Fruit fly (Drosophila melanogaster): ENCODE data around the gene CG9500.

The CG9500 gene

DNA sequence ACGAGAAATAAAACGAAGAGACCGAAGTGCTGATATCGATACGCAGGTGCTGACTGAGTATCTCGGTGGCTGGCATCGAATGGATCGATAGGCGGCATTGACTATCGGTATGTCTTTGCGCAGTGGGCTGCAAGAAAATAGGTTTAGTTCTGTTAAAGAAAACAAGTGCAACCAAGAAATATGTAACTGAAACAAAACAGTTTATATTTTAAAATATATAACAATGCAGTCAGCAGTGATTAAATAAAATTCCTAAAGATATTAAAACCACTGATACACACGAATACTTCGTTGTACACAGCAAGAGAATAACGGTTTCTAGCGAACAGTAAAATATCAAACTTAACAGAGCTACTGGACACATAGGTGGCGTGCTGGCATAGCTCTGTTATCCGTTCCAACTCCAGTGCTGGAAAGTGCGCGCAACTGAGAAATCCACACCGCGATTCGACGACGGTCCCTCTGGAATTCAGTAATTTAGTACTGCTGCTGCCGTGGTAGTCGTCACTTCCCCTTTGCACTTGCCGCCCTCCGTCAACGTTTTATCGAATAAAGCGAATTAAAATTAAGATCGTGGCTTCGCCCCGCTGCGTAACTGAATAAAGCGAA is 19.6 kb downstream of the CG9500 start, which contains the start of the genes Pez and Cpr (continued):
- TF ChIP-seq CG4424 (GFP tag; optimal IDR thresholded peaks at IDR 0.05) (peak; percentile 41), D (optimal IDR thresholded peaks at IDR 0.05) (no peak), D (GFP tag; optimal IDR thresholded peaks at IDR 0.05) (no peak), wdn (GFP tag; IDR thresholded peaks at IDR 0.05) (peak; percentile 27; the same call in 1 of the 2 replicates), CG9727 (GFP tag; optimal IDR thresholded peaks at IDR 0.05) (no peak), CG4820 (GFP tag; optimal IDR thresholded peaks at IDR 0.05) (peak; percentile 16), ERR (GFP tag; optimal IDR thresholded peaks at IDR 0.05) (no peak), da (GFP tag; optimal IDR thresholded peaks at IDR 0.05) (no peak), CG13287 (GFP tag; IDR thresholded peaks at IDR 0.05; ENCODE audit: partially characterized antibody) (peak; percentile 81), CG2116 (GFP tag; optimal IDR thresholded peaks at IDR 0.05) (peak; percentile 70), CG10959 (GFP tag; IDR thresholded peaks at IDR 0.05) (no peak; the same call in 1 of the 2 replicates), ttk (GFP tag; IDR thresholded peaks at IDR 0.05) (no peak), CG16815 (GFP tag; optimal IDR thresholded peaks at IDR 0.05) (no peak), Jarid2 (GFP tag; optimal IDR thresholded peaks at IDR 0.05) (peak; percentile 79), CG3065 (GFP tag; optimal IDR thresholded peaks at IDR 0.05) (no peak), Antp (GFP tag; optimal IDR thresholded peaks at IDR 0.05) (peak; percentile 10), NC2β (GFP tag; optimal IDR thresholded peaks at IDR 0.05) (peak; percentile 36), h (optimal IDR thresholded peaks at IDR 0.05) (no peak), disco-r (GFP tag; optimal IDR thresholded peaks at IDR 0.05) (no peak), zf30C (GFP tag; optimal IDR thresholded peaks at IDR 0.05) (no peak), inv (GFP tag; IDR thresholded peaks at IDR 0.05; ENCODE audit: partially characterized antibody) (peak; percentile 68), Dref (GFP tag; IDR thresholded peaks at IDR 0.05) (peak; percentile 87), ro (GFP tag; IDR thresholded peaks at IDR 0.05) (no peak), gce (GFP tag; IDR thresholded peaks at IDR 0.05) (no peak), zfh2 (GFP tag; optimal IDR thresholded peaks at IDR 0.05) (peak; percentile 52), zen (tag; optimal IDR thresholded peaks at IDR 0.05) (peak; percentile 44), sob (GFP tag; IDR thresholded peaks at IDR 0.05) (peak; percentile 71), bab2 (GFP tag; optimal IDR thresholded peaks at IDR 0.05) (peak; percentile 20), CG14965 (GFP tag; optimal IDR thresholded peaks at IDR 0.05; ENCODE audit: borderline replicate concordance) (no peak), ind (GFP tag; optimal IDR thresholded peaks at IDR 0.05) (peak; percentile 37), onecut (GFP tag; IDR thresholded peaks at IDR 0.05) (peak; percentile 37; the same call in 1 of the 2 replicates), CG6854 (GFP tag; optimal IDR thresholded peaks at IDR 0.05) (no peak), sisA (GFP tag; IDR thresholded peaks at IDR 0.05) (no peak), lbe (GFP tag; optimal IDR thresholded peaks at IDR 0.05) (no peak), sc (optimal IDR thresholded peaks at IDR 0.05) (no peak), sc (GFP tag; optimal IDR thresholded peaks at IDR 0.05) (peak; percentile 5), slbo (GFP tag; IDR thresholded peaks at IDR 0.05) (peak; percentile 69), repo (GFP tag; optimal IDR thresholded peaks at IDR 0.05) (peak; percentile 45), CG15073 (GFP tag; optimal IDR thresholded peaks at IDR 0.05) (no peak), CG12219 (GFP tag; optimal IDR thresholded peaks at IDR 0.05) (no peak), CG10274 (GFP tag; optimal IDR thresholded peaks at IDR 0.05) (no peak)

DNA sequence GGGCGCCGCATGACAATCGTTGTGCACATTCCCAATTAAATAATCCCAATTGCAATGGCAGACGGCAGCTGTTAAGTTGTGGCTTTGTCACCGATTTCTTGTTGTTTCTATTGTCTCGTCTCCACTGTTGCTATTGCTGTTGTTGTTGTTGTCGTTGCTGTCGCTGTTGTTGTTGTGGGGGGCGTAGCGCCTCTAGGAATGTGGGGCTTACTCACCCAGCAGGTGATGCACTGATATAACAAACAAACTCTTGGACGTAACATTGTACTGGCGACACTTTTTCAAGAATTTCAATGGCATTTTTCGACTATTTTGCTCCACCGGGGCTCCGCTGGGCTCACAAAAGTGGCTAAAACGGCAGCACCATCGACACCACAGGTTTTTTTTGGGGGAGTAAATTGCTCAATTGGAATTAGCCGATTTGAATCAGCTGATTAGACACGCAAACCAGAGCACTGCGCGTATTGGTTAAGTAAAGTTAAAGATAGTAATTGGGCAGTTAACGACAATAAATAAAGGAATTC is 20.2 kb downstream of the CG9500 start:
- no peak for TF ChIP-seq CG15696 (tag; optimal IDR thresholded peaks at IDR 0.05)
- TF ChIP-seq CG4328 (GFP tag; optimal IDR thresholded peaks at IDR 0.05), result no peak
- TF ChIP-seq CG6683 (GFP tag; optimal IDR thresholded peaks at IDR 0.05), result no peak
- peak; percentile 59 for TF ChIP-seq MESR4 (GFP tag; optimal IDR thresholded peaks at IDR 0.05)
- TF ChIP-seq Atf3 (GFP tag; optimal IDR thresholded peaks at IDR 0.05), result no peak
- no peak for TF ChIP-seq croc (GFP tag; conservative IDR thresholded peaks at IDR 0.05)
- TF ChIP-seq CrebB (tag; optimal IDR thresholded peaks at IDR 0.05), result no peak
- TF ChIP-seq kni (GFP tag; optimal IDR thresholded peaks at IDR 0.05), result no peak
- TF ChIP-seq lilli (GFP tag; optimal IDR thresholded peaks at IDR 0.05), result no peak
- TF ChIP-seq CG10543 (GFP tag; optimal IDR thresholded peaks at IDR 0.05), result no peak
- TF ChIP-seq Kr (GFP tag; optimal IDR thresholded peaks at IDR 0.05), result no peak
- TF ChIP-seq Dll (GFP tag; IDR thresholded peaks at IDR 0.05; ENCODE audit: partially characterized antibody), result no peak
- TF ChIP-seq row (GFP tag; IDR thresholded peaks at IDR 0.05), result peak; percentile 37; the same call in 1 of the 3 replicates

Data from whole organism, embryonic.